Worm (Caenorhabditis elegans) whole organism, L1 larva: ENCODE measurements around the gene Y77E11A.12.

Experiments
- ceh-88 ChIP-seq: fragments of 200-800 bp; sonication (Bioruptor generic); IDR thresholded peaks from 2 replicates; pipeline ENCODE4 v1.3.6; 2022; ENCODE audit warnings: missing genetic modification characterization, missing compliant biosample characterization
- nhr-11 ChIP-seq: fragments of 150-350 bp; optimal IDR thresholded peaks from 2 replicates; lab custom pipeline; 2014; ENCODE audit warnings: missing biosample characterization, missing genetic modification characterization

ce11 chrIV:1459419-1459818, 15.5 kb downstream of the Y77E11A.12 start:
- TF ChIP-seq ceh-88 = no peak
- TF ChIP-seq nhr-11 (tag; lab: Kevin White, UChicago) = no peak
